Worm (Caenorhabditis elegans): Measurements from ENCODE around the gene shn-1.

The shn-1 gene

DNA sequence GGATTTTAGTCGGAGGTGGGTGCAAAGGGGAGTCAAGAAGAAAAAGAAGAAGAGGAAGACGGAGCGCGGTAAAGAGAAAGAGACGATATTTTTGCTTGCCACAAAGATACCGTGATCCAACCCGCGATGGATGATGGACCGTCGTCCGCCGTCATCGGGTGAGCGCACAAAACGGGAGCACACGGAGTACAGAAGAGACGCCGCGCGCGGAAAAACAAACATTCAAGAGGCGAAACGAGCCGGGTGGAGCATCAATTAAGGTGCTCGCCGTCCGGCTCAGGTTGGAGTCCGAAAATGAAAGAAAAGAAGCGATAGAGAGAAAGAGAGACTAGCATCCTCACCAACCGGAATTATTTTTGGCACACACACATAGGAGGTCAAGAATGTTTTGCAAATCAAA is 3.0 kb upstream of the shn-1 start:
- TF ChIP-seq zfh-2 (GFP tag; conservative IDR thresholded peaks at IDR 0.05): peak; percentile 72
- TF ChIP-seq tbx-9 (tag; optimal IDR thresholded peaks at IDR 0.05; ENCODE audit: borderline replicate concordance): no peak
- TF ChIP-seq snpc-3.4 (tag; optimal IDR thresholded peaks at IDR 0.05): no peak
- TF ChIP-seq ekl-4 (GFP tag; IDR thresholded peaks at IDR 0.05): no peak
- TF ChIP-seq Y79H2A.3 (GFP tag; conservative IDR thresholded peaks at IDR 0.05): no peak
- TF ChIP-seq ztf-25 (GFP tag; IDR thresholded peaks at IDR 0.05): no peak
- no peak for TF ChIP-seq let-607 (tag; optimal IDR thresholded peaks at IDR 0.05)
- no peak for TF ChIP-seq cebp-1 (GFP tag; IDR thresholded peaks at IDR 0.05)
- no peak for TF ChIP-seq cebp-1 (tag; optimal IDR thresholded peaks at IDR 0.05)
- no peak for TF ChIP-seq nhr-27 (tag; optimal IDR thresholded peaks at IDR 0.05)
- TF ChIP-seq egrh-3 (GFP tag; IDR thresholded peaks at IDR 0.05): peak; percentile 15; the same call in 1 of the 2 replicates

DNA sequence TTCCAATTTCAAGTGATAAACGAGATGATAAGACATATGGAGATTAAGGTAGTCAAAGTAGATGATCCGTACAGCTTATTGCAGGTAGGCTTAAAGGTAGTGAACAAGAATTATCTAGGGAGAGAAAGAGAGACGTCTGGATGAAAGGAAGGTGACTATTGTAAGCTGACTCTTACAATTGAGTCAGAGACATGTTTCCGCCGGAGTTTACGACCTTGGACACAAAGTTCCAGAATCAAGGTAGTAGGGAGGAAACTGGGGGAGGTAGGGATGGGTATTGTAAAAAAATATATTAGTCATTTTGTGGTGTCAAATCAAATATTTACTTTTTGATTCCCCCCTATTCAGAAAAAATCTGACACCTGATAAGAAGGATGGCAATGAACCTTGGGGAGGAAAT is 1.6 kb upstream of the shn-1 start:
- TF ChIP-seq sptf-2 (GFP tag; optimal IDR thresholded peaks at IDR 0.05) (no peak), mel-28 (tag; optimal IDR thresholded peaks at IDR 0.05; ENCODE audit: borderline replicate concordance) (no peak), madf-3 (GFP tag; IDR thresholded peaks at IDR 0.05) (no peak), nhr-179 (tag; optimal IDR thresholded peaks at IDR 0.05) (no peak), F57A8.1 (GFP tag; optimal IDR thresholded peaks at IDR 0.05) (no peak), rec-8 (tag; optimal IDR thresholded peaks at IDR 0.05) (no peak), mxl-1 (tag; optimal IDR thresholded peaks at IDR 0.05) (no peak), hmg-1.2 (GFP tag; IDR thresholded peaks at IDR 0.05) (no peak), tlf-1 (GFP tag; optimal IDR thresholded peaks at IDR 0.05) (no peak), chd-7 (tag; optimal IDR thresholded peaks at IDR 0.05) (no peak), cebp-2 (GFP tag; IDR thresholded peaks at IDR 0.05) (no peak), Y95B8A.8 (GFP tag; IDR thresholded peaks at IDR 0.05) (no peak), mes-4 (tag; optimal IDR thresholded peaks at IDR 0.05) (no peak), ccch-3 (GFP tag; optimal IDR thresholded peaks at IDR 0.05) (no peak), ztf-26 (tag; optimal IDR thresholded peaks at IDR 0.05) (no peak), lir-1 (GFP tag; conservative IDR thresholded peaks at IDR 0.05) (no peak), die-1 (tag; optimal IDR thresholded peaks at IDR 0.05) (no peak), repo-1 (tag; optimal IDR thresholded peaks at IDR 0.05) (no peak), zfh-2 (GFP tag; conservative IDR thresholded peaks at IDR 0.05) (no peak)

DNA sequence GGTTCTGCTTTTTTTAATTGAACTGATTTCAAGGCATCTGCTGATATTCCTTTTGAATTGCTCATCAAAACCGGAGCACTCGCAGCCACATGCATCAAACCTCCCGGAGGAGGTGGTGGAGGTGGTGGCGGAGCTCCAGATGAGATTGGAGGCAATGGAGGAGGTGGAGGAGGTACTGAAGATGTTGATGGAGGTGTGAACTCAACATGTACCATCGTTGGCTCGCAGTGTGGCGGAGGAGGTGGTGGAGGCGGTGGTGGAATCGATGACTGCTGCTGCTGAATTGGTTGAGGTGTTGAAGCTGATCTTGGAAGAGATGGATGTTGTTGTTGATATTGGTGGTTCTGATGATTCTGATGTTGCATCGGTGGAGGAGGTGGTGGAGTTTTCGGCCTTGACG is 3.8 kb downstream of the shn-1 start:
- TF ChIP-seq ceh-58 (GFP tag; IDR thresholded peaks at IDR 0.05) (0 out of 2 replicates have a peak, but pooled peaks have one; percentile 24), lsl-1 (GFP tag; optimal IDR thresholded peaks at IDR 0.05) (no peak), egrh-3 (GFP tag; IDR thresholded peaks at IDR 0.05) (peak; percentile 8; the same call in 1 of the 2 replicates), zfh-2 (GFP tag; conservative IDR thresholded peaks at IDR 0.05) (peak; percentile 73)

DNA sequence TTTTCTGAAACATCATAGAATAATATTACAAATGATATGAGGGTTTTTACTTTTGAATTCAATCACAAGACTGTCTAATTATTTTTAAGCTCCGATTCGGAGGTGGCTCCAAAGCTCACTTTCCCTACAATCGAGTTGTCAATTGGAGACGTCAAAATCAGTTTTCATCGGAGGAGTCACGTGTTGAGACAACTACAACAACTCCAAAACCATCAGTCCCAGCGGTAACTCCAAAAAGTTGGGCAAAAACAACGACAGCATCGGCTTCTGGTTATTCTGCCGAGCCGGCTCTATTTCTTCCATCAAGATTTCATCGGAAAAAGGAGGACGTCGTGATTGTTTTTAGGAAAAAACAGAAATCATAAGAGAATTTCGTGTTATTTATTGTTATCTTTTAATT is 6.7 kb downstream of the shn-1 start:
- no peak for TF ChIP-seq egl-18 (GFP tag; IDR thresholded peaks at IDR 0.05)
- no peak for TF ChIP-seq repo-1 (tag; optimal IDR thresholded peaks at IDR 0.05)
- no peak for TF ChIP-seq ztf-22 (GFP tag; optimal IDR thresholded peaks at IDR 0.05)
- TF ChIP-seq nhr-90 (tag; optimal IDR thresholded peaks at IDR 0.05): no peak
- no peak for TF ChIP-seq gei-17 (GFP tag; optimal IDR thresholded peaks at IDR 0.05)
- no peak for TF ChIP-seq sptf-2 (GFP tag; optimal IDR thresholded peaks at IDR 0.05)
- no peak for TF ChIP-seq F22D6.2 (tag; optimal IDR thresholded peaks at IDR 0.05)

Measured in whole organism, young adult.